Worm (Caenorhabditis elegans) whole organism, early embryonic: ENCODE data around the gene vab-9.

Experiments
- B0310.2 ChIP-seq: sonication (generic microtip); optimal IDR thresholded peaks from 2 replicates; lab custom pipeline; 2016; ENCODE audit warnings: mild to moderate bottlenecking, missing genetic modification characterization, missing compliant biosample characterization
- hmbx-1 ChIP-seq: sonication (generic microtip); optimal IDR thresholded peaks from 2 replicates; lab custom pipeline; 2016; ENCODE audit warnings: mild to moderate bottlenecking, missing genetic modification characterization, missing compliant biosample characterization
- hmg-4 ChIP-seq: fragments of 200-800 bp; sonication (Bioruptor generic); optimal IDR thresholded peaks from 2 replicates; lab custom pipeline; 2018; ENCODE audit warnings: mild to moderate bottlenecking, missing genetic modification characterization, missing compliant biosample characterization
- sea-1 ChIP-seq: fragments of 200-800 bp; sonication (Bioruptor generic); conservative IDR thresholded peaks from 2 replicates; pipeline ENCODE4 v1.3.6; 2022; ENCODE audit warnings: missing genetic modification characterization, missing compliant biosample characterization

DNA sequence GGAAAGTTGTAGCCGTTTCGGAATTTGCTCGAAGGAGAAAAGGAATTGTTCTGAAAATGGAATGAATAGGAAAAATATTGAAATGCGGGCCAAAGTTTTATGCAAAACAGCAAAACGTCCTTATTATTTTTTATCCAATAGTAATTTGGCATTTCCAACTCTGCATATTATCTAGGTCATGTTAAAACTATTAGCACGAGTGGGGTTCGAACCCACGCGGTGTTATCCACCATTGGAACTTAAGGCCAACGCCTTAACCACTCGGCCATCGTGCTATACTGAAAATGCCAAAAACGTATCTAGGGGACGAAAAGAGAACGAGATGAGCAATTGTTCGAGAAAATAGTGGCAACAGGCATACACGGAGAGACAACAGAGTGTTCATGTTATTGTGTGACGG lies 5.7 kb downstream of the vab-9 start:
- TF ChIP-seq B0310.2 (tag; lab: Kevin White, UChicago) (no peak), sea-1 (GFP tag; lab: Robert Waterston, UW) (no peak), hmbx-1 (tag; lab: Kevin White, UChicago) (no peak), hmg-4 (GFP tag; lab: Kevin White, UChicago) (no peak)
